Worm (Caenorhabditis elegans) whole organism, L2 larva: ENCODE results near the gene F44E5.1.

ENCODE experiments used
- ZK546.5 ChIP-seq: sonication (generic microtip); optimal IDR thresholded peaks from 2 replicates; lab custom pipeline; 2017; ENCODE audit warnings: missing biosample characterization, missing genetic modification characterization
- fos-1 ChIP-seq: fragments of 150-350 bp; optimal IDR thresholded peaks from 2 replicates; lab custom pipeline; 2014; ENCODE audit warnings: missing biosample characterization, missing genetic modification characterization
- lin-39 ChIP-seq: fragments of 150-350 bp; optimal IDR thresholded peaks from 2 replicates; lab custom pipeline; 2014; ENCODE audit warnings: missing biosample characterization, missing genetic modification reagents, missing genetic modification characterization
- nhr-23 ChIP-seq: fragments of 150-350 bp; optimal IDR thresholded peaks from 2 replicates; lab custom pipeline; 2014; ENCODE audit warnings: missing biosample characterization, missing genetic modification reagents, missing genetic modification characterization
- ztf-4 ChIP-seq: fragments of 150-350 bp; optimal IDR thresholded peaks from 2 replicates; lab custom pipeline; 2014; ENCODE audit warnings: missing biosample characterization, missing genetic modification characterization

- no peak for TF ChIP-seq lin-39
- TF ChIP-seq ZK546.5 (tag; lab: Kevin White, UChicago): no peak
- no peak for TF ChIP-seq ztf-4
- TF ChIP-seq fos-1: peak; percentile 10
- no peak for TF ChIP-seq nhr-23 (tag; lab: Kevin White, UChicago)
Observed at ce11 chrII:11724362-11724761, 50.0 kb downstream of the F44E5.1 start.
